Worm (Caenorhabditis elegans): Measurements from ENCODE around the gene F10C1.8.

Gene F10C1.8

DNA sequence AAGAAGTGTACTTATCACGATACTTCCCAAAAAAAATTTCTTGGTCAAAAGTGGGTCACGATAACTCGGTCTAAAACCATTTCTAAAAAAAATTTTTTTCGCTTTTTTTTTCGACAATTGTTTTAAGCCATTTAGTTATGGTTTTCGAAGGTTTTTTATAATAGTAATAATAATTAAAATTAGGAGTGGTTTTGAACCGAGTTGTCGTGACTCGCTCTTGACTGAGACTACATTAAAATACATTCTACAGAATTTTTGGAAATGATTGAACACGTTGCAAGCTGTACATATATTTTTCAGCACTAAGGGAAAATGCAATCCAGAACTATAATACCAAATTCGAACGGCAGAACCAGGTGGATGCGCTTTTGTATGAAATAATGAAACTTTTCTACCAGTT is at the start of gene F10C1.8:
F10C1.8 (plus strand) TSS at position 301 of the 400 bp plus-strand sequence.
- TF ChIP-seq unc-62 (GFP tag; optimal IDR thresholded peaks at IDR 0.05) (no peak), elt-2 (tag; optimal IDR thresholded peaks at IDR 0.05) (peak; percentile 31), R02D3.7 (tag; optimal IDR thresholded peaks at IDR 0.05) (no peak)

ce11 chrII:5704479-5704878 is 49.8 kb upstream of the F10C1.8 start:
- no peak for TF ChIP-seq elt-3 (tag; optimal IDR thresholded peaks at IDR 0.05)
- TF ChIP-seq egl-5 (tag; optimal IDR thresholded peaks at IDR 0.05), result peak; percentile 6

DNA sequence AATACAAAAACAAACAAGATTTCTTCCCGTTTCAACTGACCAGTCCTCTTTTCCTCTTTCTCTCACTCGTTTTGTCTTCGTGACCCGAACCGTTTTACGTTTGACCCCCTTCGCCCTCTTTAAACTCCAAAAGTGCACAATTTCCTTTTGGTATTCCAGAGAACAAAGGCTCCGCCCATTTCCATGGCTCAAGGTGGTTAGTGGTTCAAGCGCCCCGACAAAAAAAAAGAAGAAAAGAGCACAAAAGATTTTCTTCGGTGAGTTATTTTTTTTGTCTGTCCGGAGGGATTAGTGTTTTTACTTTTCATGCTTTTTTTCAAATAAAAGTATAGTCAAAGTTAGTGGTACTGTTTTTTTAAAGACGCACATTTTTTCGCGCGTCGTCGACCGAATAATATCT is 46.7 kb upstream of the F10C1.8 start, which contains the start of gene osta-2:
osta-2 (plus strand) TSS at position 160 of the 400 bp plus-strand sequence.
- TF ChIP-seq pha-4 (tag; optimal IDR thresholded peaks at IDR 0.05) (peak; percentile 25), nfya-1 (tag; optimal IDR thresholded peaks at IDR 0.05; ENCODE audit: insufficient read depth) (peak; percentile 41), egl-5 (tag; optimal IDR thresholded peaks at IDR 0.05) (peak; percentile 6), ceh-16 (tag; optimal IDR thresholded peaks at IDR 0.05) (no peak)

DNA sequence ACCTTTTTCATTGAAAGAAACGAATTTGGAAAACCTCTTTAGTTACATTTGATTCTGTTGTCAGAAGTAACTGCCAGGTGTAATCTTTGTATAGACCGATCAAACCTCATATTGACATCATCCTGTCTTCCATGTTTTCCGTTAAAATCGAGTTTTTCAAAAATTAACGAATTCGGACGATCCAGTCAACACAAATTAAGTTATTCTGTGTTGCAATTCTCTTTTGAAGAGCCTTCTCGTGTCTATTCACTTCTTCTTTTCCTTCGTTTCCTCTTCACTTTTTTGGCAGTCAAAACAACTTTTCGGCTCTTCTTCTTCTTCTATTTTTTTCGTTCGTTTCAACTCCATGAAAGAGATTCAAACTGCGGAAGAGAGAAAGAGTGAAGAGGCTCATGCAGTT is 46.1 kb upstream of the F10C1.8 start:
- no peak for TF ChIP-seq hmg-11 (tag; optimal IDR thresholded peaks at IDR 0.05)
- peak; percentile 18 for TF ChIP-seq nfya-1 (tag; optimal IDR thresholded peaks at IDR 0.05; ENCODE audit: insufficient read depth)
- TF ChIP-seq fkh-10 (GFP tag; optimal IDR thresholded peaks at IDR 0.05), result peak; percentile 95

ce11 chrII:5710835-5711234 is 43.4 kb upstream of the F10C1.8 start:
- TF ChIP-seq hmg-11 (tag; optimal IDR thresholded peaks at IDR 0.05), result no peak
- no peak for TF ChIP-seq aly-2 (tag; optimal IDR thresholded peaks at IDR 0.05)
- no peak for TF ChIP-seq nhr-76 (tag; optimal IDR thresholded peaks at IDR 0.05)

ce11 chrII:5712126-5712525 is 42.1 kb upstream of the F10C1.8 start:
- TF ChIP-seq nhr-11 (tag; optimal IDR thresholded peaks at IDR 0.05) (no peak), nhr-237 (tag; optimal IDR thresholded peaks at IDR 0.05) (no peak), ZK546.5 (tag; optimal IDR thresholded peaks at IDR 0.05) (no peak), lin-39 (tag; optimal IDR thresholded peaks at IDR 0.05) (no peak), fkh-10 (GFP tag; optimal IDR thresholded peaks at IDR 0.05) (no peak), mdl-1 (tag; optimal IDR thresholded peaks at IDR 0.05) (no peak), nhr-77 (tag; optimal IDR thresholded peaks at IDR 0.05) (no peak), zag-1 (tag; optimal IDR thresholded peaks at IDR 0.05) (no peak), nhr-12 (tag; optimal IDR thresholded peaks at IDR 0.05) (no peak), ztf-4 (tag; optimal IDR thresholded peaks at IDR 0.05) (peak; percentile 44), aly-2 (tag; optimal IDR thresholded peaks at IDR 0.05) (no peak), hmg-11 (tag; optimal IDR thresholded peaks at IDR 0.05) (no peak), ama-1 (optimal IDR thresholded peaks at IDR 0.05) (peak; percentile 33), snpc-4 (tag; optimal IDR thresholded peaks at IDR 0.05) (no peak), ceh-28 (tag; optimal IDR thresholded peaks at IDR 0.05) (no peak), elt-2 (tag; optimal IDR thresholded peaks at IDR 0.05) (peak; percentile 22), nfya-1 (tag; optimal IDR thresholded peaks at IDR 0.05; ENCODE audit: insufficient read depth) (no peak), nhr-43 (tag; optimal IDR thresholded peaks at IDR 0.05; ENCODE audit: poor library complexity, severe bottlenecking) (no peak)

DNA sequence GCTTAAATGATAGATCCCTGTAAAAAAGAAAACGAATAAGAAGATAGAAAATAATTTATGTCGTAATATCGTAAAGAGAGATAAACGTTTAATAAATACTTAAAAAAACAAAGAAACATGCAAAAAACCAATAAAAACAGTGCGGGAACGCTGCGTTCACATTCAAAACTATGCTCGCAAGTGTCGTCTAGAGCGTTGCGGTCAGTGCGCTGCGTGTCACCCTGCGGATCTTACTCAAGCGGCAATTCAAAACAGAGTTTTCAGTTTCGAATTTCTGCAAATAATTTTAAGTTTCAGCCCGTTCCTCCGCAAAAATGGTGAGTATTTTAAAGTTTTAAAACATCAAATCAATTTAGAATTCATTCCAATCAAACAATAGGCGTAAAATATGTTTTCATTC is 39.5 kb upstream of the F10C1.8 start, which contains the start of the genes tiar-1 and lelo-4:
tiar-1 (minus strand) TSS at position 17 of the 400 bp plus-strand sequence.
lelo-4 (plus strand) TSS at position 118 of the 400 bp plus-strand sequence.
- TF ChIP-seq elt-2 (tag; optimal IDR thresholded peaks at IDR 0.05) (peak; percentile 76), pha-4 (tag; optimal IDR thresholded peaks at IDR 0.05) (peak; percentile 78), jun-1 (tag; optimal IDR thresholded peaks at IDR 0.05) (no peak), ztf-11 (tag; optimal IDR thresholded peaks at IDR 0.05) (no peak), fos-1 (tag; optimal IDR thresholded peaks at IDR 0.05) (no peak), nhr-23 (tag; optimal IDR thresholded peaks at IDR 0.05) (peak; percentile 66), fkh-10 (GFP tag; optimal IDR thresholded peaks at IDR 0.05) (no peak), nhr-43 (tag; optimal IDR thresholded peaks at IDR 0.05; ENCODE audit: poor library complexity, severe bottlenecking) (peak; percentile 26), ama-1 (optimal IDR thresholded peaks at IDR 0.05) (peak; percentile 61), snpc-4 (tag; optimal IDR thresholded peaks at IDR 0.05) (peak; percentile 84), lin-39 (tag; optimal IDR thresholded peaks at IDR 0.05) (peak; percentile 48), nhr-25 (tag; optimal IDR thresholded peaks at IDR 0.05) (peak; percentile 76), egl-5 (tag; optimal IDR thresholded peaks at IDR 0.05) (no peak), ZK546.5 (tag; optimal IDR thresholded peaks at IDR 0.05) (peak; percentile 61), lin-15B (tag; optimal IDR thresholded peaks at IDR 0.05) (peak; percentile 86), skn-1 (tag; optimal IDR thresholded peaks at IDR 0.05) (peak; percentile 12), elt-3 (tag; optimal IDR thresholded peaks at IDR 0.05) (no peak), nfya-1 (tag; optimal IDR thresholded peaks at IDR 0.05; ENCODE audit: insufficient read depth) (peak; percentile 78), hmg-11 (tag; optimal IDR thresholded peaks at IDR 0.05) (peak; percentile 47), unc-39 (tag; optimal IDR thresholded peaks at IDR 0.05) (no peak)
